Fruit fly (Drosophila melanogaster) whole organism, embryonic: Measurements from ENCODE around the gene Rpp14a.
A peak's percentile ranks its signal among the peaks of the same experiment; 100 is the strongest.

Source experiments
- ATbp ChIP-seq: fragments of 200-800 bp; sonication (Bioruptor generic); optimal IDR thresholded peaks from 2 replicates; lab custom pipeline; 2017; ENCODE audit warnings: missing biosample characterization, mild to moderate bottlenecking, missing genetic modification characterization, missing genetic modification reagents
- Adf1 ChIP-seq: fragments of 200-800 bp; sonication (Bioruptor generic); IDR thresholded peaks from 2 replicates; pipeline ENCODE4 v1.3.6; 2022; ENCODE audit warnings: missing biosample characterization, missing genetic modification characterization
- Atf3 ChIP-seq: fragments of 200-800 bp; sonication (Bioruptor generic); optimal IDR thresholded peaks from 3 replicates; lab custom pipeline; 2016; ENCODE audit warnings: missing biosample characterization, missing genetic modification characterization
- BEAF-32 ChIP-seq: fragments of 200-800 bp; sonication (Bioruptor generic); optimal IDR thresholded peaks from 3 replicates; lab custom pipeline; 2017; ENCODE audit warnings: missing biosample characterization, missing genetic modification characterization, mild to moderate bottlenecking, moderate library complexity, missing genetic modification reagents
- CG1024 ChIP-seq: fragments of 200-800 bp; sonication (Bioruptor generic); IDR thresholded peaks from 2 replicates; pipeline ENCODE4 v1.3.6; 2022; ENCODE audit warnings: missing biosample characterization, missing genetic modification characterization
- CG10321 ChIP-seq: fragments of 200-800 bp; sonication (Bioruptor generic); IDR thresholded peaks from 2 replicates; pipeline ENCODE4 v1.3.6; 2022; ENCODE audit warnings: missing biosample characterization, missing genetic modification characterization
- CG11085 ChIP-seq: fragments of 200-800 bp; sonication (Bioruptor generic); IDR thresholded peaks from 2 replicates; pipeline ENCODE4 v1.3.6; 2022; ENCODE audit warnings: missing biosample characterization, missing genetic modification characterization
- CG11398 ChIP-seq: fragments of 200-800 bp; sonication (Bioruptor generic); optimal IDR thresholded peaks from 2 replicates; lab custom pipeline; 2016; ENCODE audit warnings: missing biosample characterization, missing genetic modification characterization
- CG13123 ChIP-seq: fragments of 200-800 bp; sonication (Bioruptor generic); optimal IDR thresholded peaks from 2 replicates; lab custom pipeline; 2016; ENCODE audit warnings: missing biosample characterization, missing genetic modification characterization
- CG14014 ChIP-seq: fragments of 200-800 bp; sonication (Bioruptor generic); IDR thresholded peaks from 2 replicates; pipeline ENCODE4 v1.3.6; 2022; ENCODE audit warnings: missing biosample characterization, missing genetic modification characterization
- CG15479 ChIP-seq: fragments of 200-800 bp; sonication (Bioruptor generic); optimal IDR thresholded peaks from 3 replicates; lab custom pipeline; 2019; ENCODE audit warnings: missing biosample characterization, mild to moderate bottlenecking, missing genetic modification characterization, moderate library complexity
- CG15601 ChIP-seq: fragments of 200-800 bp; sonication (Bioruptor generic); optimal IDR thresholded peaks from 3 replicates; lab custom pipeline; 2019; ENCODE audit warnings: missing biosample characterization, mild to moderate bottlenecking, missing genetic modification characterization, moderate library complexity
- CG16863 ChIP-seq: fragments of 200-800 bp; sonication (Bioruptor generic); optimal IDR thresholded peaks from 3 replicates; lab custom pipeline; 2016; ENCODE audit warnings: missing biosample characterization, missing genetic modification characterization
- CG18619 ChIP-seq: fragments of 200-800 bp; sonication (Bioruptor generic); optimal IDR thresholded peaks from 3 replicates; lab custom pipeline; 2017; ENCODE audit warnings: missing biosample characterization, mild to moderate bottlenecking, missing genetic modification characterization
- CG31224 ChIP-seq: fragments of 200-800 bp; sonication (Bioruptor generic); IDR thresholded peaks from 2 replicates; pipeline ENCODE4 v1.3.6; 2022; ENCODE audit warnings: missing biosample characterization, missing genetic modification characterization
- CG32772 ChIP-seq: fragments of 200-800 bp; sonication (Bioruptor generic); IDR thresholded peaks from 2 replicates; pipeline ENCODE4 v1.3.6; 2022; ENCODE audit warnings: missing biosample characterization, missing genetic modification characterization
- CG4404 ChIP-seq: fragments of 200-800 bp; sonication (Bioruptor generic); IDR thresholded peaks from 2 replicates; pipeline ENCODE4 v1.3.6; 2022; ENCODE audit warnings: missing biosample characterization, missing genetic modification characterization
- CG6683 ChIP-seq: fragments of 200-800 bp; sonication (Bioruptor generic); optimal IDR thresholded peaks from 2 replicates; lab custom pipeline; 2017; ENCODE audit warnings: missing biosample characterization, mild to moderate bottlenecking, missing genetic modification characterization, missing genetic modification reagents
- CG7372 ChIP-seq: fragments of 200-800 bp; sonication (Bioruptor generic); IDR thresholded peaks from 2 replicates; pipeline ENCODE4 v1.3.6; 2022; ENCODE audit warnings: missing biosample characterization, missing genetic modification characterization
- D ChIP-seq, 2 experiments: fragments of 200-800 bp in 1 of 2; fragments of >200 bp in 1 of 2; sonication (Bioruptor generic) in 1 of 2; optimal IDR thresholded peaks; 2 replicates in 1 of 2; 3 replicates in 1 of 2; lab custom pipeline; 2017; ENCODE audit warnings: mild to moderate bottlenecking in 1 of 2, missing biosample characterization in 1 of 2, missing genetic modification characterization in 1 of 2, missing genetic modification reagents in 1 of 2
- D19B ChIP-seq: fragments of 200-800 bp; sonication (Bioruptor generic); optimal IDR thresholded peaks from 2 replicates; lab custom pipeline; 2017; ENCODE audit warnings: missing biosample characterization, mild to moderate bottlenecking, missing genetic modification characterization
- Deaf1 ChIP-seq: fragments of 200-800 bp; optimal IDR thresholded peaks from 3 replicates; lab custom pipeline; 2019; ENCODE audit warnings: missing biosample characterization, mild to moderate bottlenecking, missing genetic modification characterization, moderate library complexity
- E2f2 ChIP-seq: fragments of 200-800 bp; sonication (Bioruptor generic); IDR thresholded peaks from 2 replicates; pipeline ENCODE4 v1.3.6; 2022; ENCODE audit warnings: missing biosample characterization, missing genetic modification characterization
- HHEX ChIP-seq: fragments of 200-800 bp; sonication (Bioruptor generic); optimal IDR thresholded peaks from 3 replicates; lab custom pipeline; 2017; ENCODE audit warnings: missing biosample characterization, mild to moderate bottlenecking, missing genetic modification characterization, missing genetic modification reagents
- HLH54F ChIP-seq: fragments of 200-800 bp; sonication (Bioruptor generic); optimal IDR thresholded peaks from 3 replicates; lab custom pipeline; 2016; ENCODE audit warnings: missing biosample characterization, missing genetic modification characterization
- MBD-R2 ChIP-seq: fragments of 200-800 bp; sonication (Bioruptor generic); IDR thresholded peaks from 2 replicates; pipeline ENCODE4 v1.3.6; 2022; ENCODE audit warnings: missing biosample characterization, missing genetic modification characterization
- Nf-YA ChIP-seq: fragments of 200-800 bp; sonication (Bioruptor generic); IDR thresholded peaks from 2 replicates; pipeline ENCODE4 v1.3.6; 2022; ENCODE audit warnings: missing biosample characterization, missing genetic modification characterization
- PHDP ChIP-seq: fragments of 200-800 bp; sonication (Bioruptor generic); optimal IDR thresholded peaks from 3 replicates; lab custom pipeline; 2018; ENCODE audit warnings: missing biosample characterization, mild to moderate bottlenecking, missing genetic modification characterization, moderate library complexity
- Sox100B ChIP-seq: fragments of 200-800 bp; sonication (Bioruptor generic); optimal IDR thresholded peaks from 3 replicates; lab custom pipeline; 2018; ENCODE audit warnings: missing biosample characterization, mild to moderate bottlenecking, missing genetic modification characterization
- Vsx1 ChIP-seq: fragments of 200-800 bp; sonication (Bioruptor generic); optimal IDR thresholded peaks from 2 replicates; lab custom pipeline; 2017; ENCODE audit warnings: missing biosample characterization, mild to moderate bottlenecking, missing genetic modification characterization, missing genetic modification reagents
- Xbp1 ChIP-seq: fragments of 200-800 bp; sonication (Bioruptor generic); optimal IDR thresholded peaks from 3 replicates; lab custom pipeline; 2016; ENCODE audit warnings: missing biosample characterization, mild to moderate bottlenecking, missing genetic modification characterization
- ase ChIP-seq: fragments of 200-800 bp; sonication (Bioruptor generic); IDR thresholded peaks from 3 replicates; pipeline ENCODE4 v1.3.6; 2022; ENCODE audit warnings: missing biosample characterization, missing genetic modification characterization
- bigmax ChIP-seq: fragments of 200-800 bp; sonication (Bioruptor generic); optimal IDR thresholded peaks from 2 replicates; lab custom pipeline; 2018; ENCODE audit warnings: missing biosample characterization, mild to moderate bottlenecking, missing genetic modification characterization
- bsh ChIP-seq, 2 experiments: fragments of 200-800 bp; sonication (Bioruptor generic); optimal IDR thresholded peaks; 2 replicates each; lab custom pipeline; 2017 to 2018; ENCODE audit warnings: mild to moderate bottlenecking in 2 of 2, missing biosample characterization in 2 of 2, missing genetic modification characterization in 2 of 2, moderate library complexity in 1 of 2
- croc ChIP-seq: fragments of 200-800 bp; sonication (Bioruptor generic); conservative IDR thresholded peaks from 3 replicates; pipeline ENCODE4 v1.3.6; 2022; ENCODE audit warnings: missing biosample characterization, missing genetic modification characterization
- crol ChIP-seq: fragments of 200-800 bp; sonication (Bioruptor generic); IDR thresholded peaks from 2 replicates; pipeline ENCODE4 v1.3.6; 2022; ENCODE audit warnings: missing biosample characterization, missing genetic modification characterization
- fru ChIP-seq: fragments of >200 bp; optimal IDR thresholded peaks from 2 replicates; lab custom pipeline; 2017
- hb ChIP-seq: fragments of 200-800 bp; sonication (Bioruptor generic); IDR thresholded peaks from 3 replicates; pipeline ENCODE4 v1.3.6; 2022; ENCODE audit warnings: missing biosample characterization, missing genetic modification characterization; ENCODE audit not compliant: partially characterized antibody
- luna ChIP-seq: fragments of 200-800 bp; sonication (Bioruptor generic); optimal IDR thresholded peaks from 2 replicates; lab custom pipeline; 2016; ENCODE audit warnings: missing biosample characterization, missing genetic modification characterization
- nom ChIP-seq: fragments of 200-800 bp; sonication (Bioruptor generic); optimal IDR thresholded peaks from 2 replicates; lab custom pipeline; 2017; ENCODE audit warnings: missing biosample characterization, missing genetic modification characterization, mild to moderate bottlenecking, moderate library complexity, missing genetic modification reagents
- oc ChIP-seq: fragments of 200-800 bp; sonication (Bioruptor generic); optimal IDR thresholded peaks from 2 replicates; lab custom pipeline; 2018; ENCODE audit warnings: missing biosample characterization, mild to moderate bottlenecking, missing genetic modification characterization, moderate library complexity
- p53 ChIP-seq: fragments of 200-800 bp; sonication (Bioruptor generic); optimal IDR thresholded peaks from 2 replicates; lab custom pipeline; 2016; ENCODE audit warnings: missing biosample characterization, missing genetic modification characterization
- pho ChIP-seq: fragments of 200-800 bp; sonication (Bioruptor generic); optimal IDR thresholded peaks from 2 replicates; lab custom pipeline; 2016; ENCODE audit warnings: missing biosample characterization, missing genetic modification characterization
- pita ChIP-seq: fragments of 200-800 bp; sonication (Bioruptor generic); optimal IDR thresholded peaks from 2 replicates; lab custom pipeline; 2017; ENCODE audit warnings: missing biosample characterization, mild to moderate bottlenecking, missing genetic modification characterization
- pum ChIP-seq: fragments of 200-800 bp; sonication (Bioruptor generic); optimal IDR thresholded peaks from 2 replicates; lab custom pipeline; 2016; ENCODE audit warnings: missing biosample characterization, missing genetic modification characterization
- sim ChIP-seq: fragments of 200-800 bp; sonication (Bioruptor generic); IDR thresholded peaks from 2 replicates; pipeline ENCODE4 v1.3.6; 2022; ENCODE audit warnings: missing biosample characterization, missing genetic modification characterization
- zf30C ChIP-seq: fragments of 200-800 bp; sonication (Bioruptor generic); optimal IDR thresholded peaks from 3 replicates; lab custom pipeline; 2018; ENCODE audit warnings: missing biosample characterization, mild to moderate bottlenecking, missing genetic modification characterization

Gene Rpp14a

dm6 chr3R:30036609-30037008, 20.1 kb upstream of the Rpp14a start, which contains the start of gene ZIPIC (continued):
- no peak for TF ChIP-seq Adf1 (GFP tag; lab: Robert Waterston, UW)
- TF ChIP-seq Atf3 (GFP tag; lab: Kevin White, UChicago), result no peak
- no peak for TF ChIP-seq CG18619
- peak; percentile 94 for TF ChIP-seq MBD-R2 (GFP tag; lab: Robert Waterston, UW)
- no peak for TF ChIP-seq CG14014
- TF ChIP-seq CG16863 (GFP tag; lab: Kevin White, UChicago), result no peak
- TF ChIP-seq hb (GFP tag; lab: Robert Waterston, UW), result no peak
- TF ChIP-seq sim (GFP tag; lab: Robert Waterston, UW), result no peak
- TF ChIP-seq CG10321 (GFP tag; lab: Robert Waterston, UW), result no peak
- TF ChIP-seq fru, result no peak
- TF ChIP-seq pho (GFP tag; lab: Kevin White, UChicago), result no peak
- TF ChIP-seq Deaf1 (tag; lab: Kevin White, UChicago), result no peak
- TF ChIP-seq Xbp1 (GFP tag; lab: Kevin White, UChicago), result no peak
- peak; percentile 30 for TF ChIP-seq bigmax (GFP tag; lab: Kevin White, UChicago)
- TF ChIP-seq CG6683 (GFP tag; lab: Kevin White, UChicago), result no peak
- TF ChIP-seq HHEX (GFP tag; lab: Kevin White, UChicago), result no peak
- TF ChIP-seq CG32772 (GFP tag; lab: Robert Waterston, UW), result no peak
- peak; percentile 87 for TF ChIP-seq E2f2 (GFP tag; lab: Robert Waterston, UW)
- peak; percentile 49 for TF ChIP-seq BEAF-32 (GFP tag; lab: Kevin White, UChicago)
- no peak for TF ChIP-seq bsh (GFP tag; optimal IDR thresholded peaks at IDR 0.05; lab: Kevin White, UChicago)
- peak; percentile 16 for TF ChIP-seq CG15601 (tag; lab: Kevin White, UChicago)
- no peak for TF ChIP-seq CG13123 (GFP tag; lab: Kevin White, UChicago)
- no peak for TF ChIP-seq Nf-YA (GFP tag; lab: Robert Waterston, UW)
- TF ChIP-seq pita (GFP tag; lab: Kevin White, UChicago), result no peak
- TF ChIP-seq HLH54F (GFP tag; lab: Kevin White, UChicago), result no peak
- TF ChIP-seq CG11085 (GFP tag; lab: Robert Waterston, UW), result no peak
- TF ChIP-seq CG4404 (GFP tag; lab: Robert Waterston, UW), result no peak
- TF ChIP-seq PHDP (tag; lab: Kevin White, UChicago), result no peak
- no peak for TF ChIP-seq crol (GFP tag; lab: Robert Waterston, UW)
- no peak for TF ChIP-seq D (optimal IDR thresholded peaks at IDR 0.05; lab: Kevin White, UChicago)
- TF ChIP-seq D (GFP tag; optimal IDR thresholded peaks at IDR 0.05; lab: Kevin White, UChicago), result no peak
- TF ChIP-seq CG7372 (GFP tag; lab: Robert Waterston, UW), result no peak
- TF ChIP-seq CG11398, result no peak
- TF ChIP-seq CG31224 (GFP tag; lab: Robert Waterston, UW), result no peak
- TF ChIP-seq Vsx1 (GFP tag; lab: Kevin White, UChicago), result no peak
- TF ChIP-seq p53 (GFP tag; lab: Kevin White, UChicago), result no peak
- TF ChIP-seq oc, result no peak
- no peak for TF ChIP-seq pum (GFP tag; lab: Kevin White, UChicago)
- no peak for TF ChIP-seq ATbp
- TF ChIP-seq zf30C, result no peak
- TF ChIP-seq ase, result no peak
- no peak for TF ChIP-seq luna (GFP tag; lab: Kevin White, UChicago)
- TF ChIP-seq croc, result no peak
- no peak for TF ChIP-seq Sox100B
- no peak for TF ChIP-seq CG15479
- TF ChIP-seq CG1024 (GFP tag; lab: Robert Waterston, UW), result no peak
- TF ChIP-seq D19B (GFP tag; lab: Kevin White, UChicago), result no peak
- no peak for TF ChIP-seq nom (GFP tag; lab: Kevin White, UChicago)
